Worm (Caenorhabditis elegans): ENCODE measurements around the gene F58G1.7.

DNA sequence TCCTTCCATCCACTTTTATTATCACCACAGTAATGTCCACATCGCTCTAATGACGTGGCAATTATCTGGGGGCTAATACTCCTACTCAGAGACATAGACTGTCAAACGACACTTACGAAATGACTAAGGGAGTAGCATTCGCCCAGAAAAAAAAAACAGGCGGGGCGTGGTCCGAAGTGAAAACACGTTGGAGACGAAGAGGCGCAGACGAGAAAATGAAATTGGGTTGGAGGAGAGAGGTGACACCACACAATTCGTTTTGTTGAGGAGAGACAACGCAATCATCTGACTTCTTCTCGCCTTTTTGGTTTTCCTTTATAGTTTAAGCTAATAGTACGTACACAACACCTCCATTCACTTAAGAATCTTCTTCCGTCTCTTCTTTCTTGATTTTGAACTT lies 8.9 kb downstream of the F58G1.7 start:
- TF ChIP-seq nhr-25 (tag; optimal IDR thresholded peaks at IDR 0.05; ENCODE audit: borderline replicate concordance, insufficient read depth) (no peak), hmg-1.1 (GFP tag; IDR thresholded peaks at IDR 0.05) (no peak), nhr-237 (tag; optimal IDR thresholded peaks at IDR 0.05) (no peak), egl-27 (tag; optimal IDR thresholded peaks at IDR 0.05) (no peak), ceh-82 (tag; optimal IDR thresholded peaks at IDR 0.05) (no peak), cey-2 (tag; optimal IDR thresholded peaks at IDR 0.05; ENCODE audit: borderline replicate concordance, insufficient read depth) (no peak), snpc-4 (tag; optimal IDR thresholded peaks at IDR 0.05) (no peak), T26A8.4 (GFP tag; IDR thresholded peaks at IDR 0.05) (no peak), daf-12 (tag; optimal IDR thresholded peaks at IDR 0.05) (no peak)

Data from whole organism, L4 larva.